Worm (Caenorhabditis elegans): Measurements from ENCODE around the gene srz-69.
A peak's percentile ranks its signal among the peaks of the same experiment; 100 is the strongest.

srz-69 gene

ce11 chrIV:3477124-3477523, at the start of gene srz-69:
TSS of gene srz-69 (minus strand) at chrIV:3477224.
- no peak for TF ChIP-seq flt-1 (GFP tag; IDR thresholded peaks at IDR 0.05)
- TF ChIP-seq ztf-29 (GFP tag; IDR thresholded peaks at IDR 0.05): no peak
- no peak for TF ChIP-seq med-1 (GFP tag; optimal IDR thresholded peaks at IDR 0.05; ENCODE audit: insufficient read depth)
- TF ChIP-seq ztf-23 (GFP tag; IDR thresholded peaks at IDR 0.05): no peak
- TF ChIP-seq klf-2 (GFP tag; conservative IDR thresholded peaks at IDR 0.05): no peak
- no peak for TF ChIP-seq cog-1 (tag; optimal IDR thresholded peaks at IDR 0.05)
- no peak for TF ChIP-seq T22C8.4 (GFP tag; IDR thresholded peaks at IDR 0.05)

ce11 chrIV:3526144-3526797, 49.2 kb upstream of the srz-69 start:
- TF ChIP-seq ztf-23 (GFP tag; IDR thresholded peaks at IDR 0.05) (no peak), flt-1 (GFP tag; IDR thresholded peaks at IDR 0.05) (no peak), T22C8.4 (GFP tag; IDR thresholded peaks at IDR 0.05) (no peak), med-1 (GFP tag; optimal IDR thresholded peaks at IDR 0.05; ENCODE audit: insufficient read depth) (no peak), cog-1 (tag; optimal IDR thresholded peaks at IDR 0.05) (no peak), ref-1 (GFP tag; conservative IDR thresholded peaks at IDR 0.05) (no peak), ztf-29 (GFP tag; IDR thresholded peaks at IDR 0.05) (no peak), klf-2 (GFP tag; conservative IDR thresholded peaks at IDR 0.05) (no peak), tab-1 (GFP tag; IDR thresholded peaks at IDR 0.05) (no peak)

ce11 chrIV:3524584-3525020, 47.6 kb upstream of the srz-69 start:
- TF ChIP-seq ztf-29 (GFP tag; IDR thresholded peaks at IDR 0.05) (peak; percentile 74), ztf-23 (GFP tag; IDR thresholded peaks at IDR 0.05) (peak; percentile 90), ref-1 (GFP tag; conservative IDR thresholded peaks at IDR 0.05) (peak; percentile 82), tab-1 (GFP tag; IDR thresholded peaks at IDR 0.05) (peak; percentile 92), cog-1 (tag; optimal IDR thresholded peaks at IDR 0.05) (peak; percentile 69), T22C8.4 (GFP tag; IDR thresholded peaks at IDR 0.05) (peak; percentile 81), flt-1 (GFP tag; IDR thresholded peaks at IDR 0.05) (peak; percentile 95), klf-2 (GFP tag; conservative IDR thresholded peaks at IDR 0.05) (peak; percentile 75), med-1 (GFP tag; optimal IDR thresholded peaks at IDR 0.05; ENCODE audit: insufficient read depth) (peak; percentile 47)

- TF ChIP-seq med-1 (GFP tag; optimal IDR thresholded peaks at IDR 0.05; ENCODE audit: insufficient read depth) (no peak), ztf-29 (GFP tag; IDR thresholded peaks at IDR 0.05) (no peak), T22C8.4 (GFP tag; IDR thresholded peaks at IDR 0.05) (no peak), tab-1 (GFP tag; IDR thresholded peaks at IDR 0.05) (no peak)
Measured at ce11 chrIV:3523419-3523818, 46.4 kb upstream of the srz-69 start.

ce11 chrIV:3521710-3522109, 44.7 kb upstream of the srz-69 start:
- TF ChIP-seq flt-1 (GFP tag; IDR thresholded peaks at IDR 0.05) (peak; percentile 41; the same call in 1 of the 2 replicates), ref-1 (GFP tag; conservative IDR thresholded peaks at IDR 0.05) (no peak)

- TF ChIP-seq cog-1 (tag; optimal IDR thresholded peaks at IDR 0.05) (peak; percentile 57), T22C8.4 (GFP tag; IDR thresholded peaks at IDR 0.05) (no peak), flt-1 (GFP tag; IDR thresholded peaks at IDR 0.05) (0 out of 2 replicates have a peak, but pooled peaks have one; percentile 49)
Measured at ce11 chrIV:3520957-3521356, 43.9 kb upstream of the srz-69 start.

- TF ChIP-seq tab-1 (GFP tag; IDR thresholded peaks at IDR 0.05) (no peak), T22C8.4 (GFP tag; IDR thresholded peaks at IDR 0.05) (no peak), ztf-23 (GFP tag; IDR thresholded peaks at IDR 0.05) (no peak), cog-1 (tag; optimal IDR thresholded peaks at IDR 0.05) (no peak), flt-1 (GFP tag; IDR thresholded peaks at IDR 0.05) (no peak), med-1 (GFP tag; optimal IDR thresholded peaks at IDR 0.05; ENCODE audit: insufficient read depth) (no peak), ref-1 (GFP tag; conservative IDR thresholded peaks at IDR 0.05) (no peak)
Measured at ce11 chrIV:3520374-3520773, 43.4 kb upstream of the srz-69 start.

- TF ChIP-seq ztf-23 (GFP tag; IDR thresholded peaks at IDR 0.05) (no peak), flt-1 (GFP tag; IDR thresholded peaks at IDR 0.05) (no peak), ref-1 (GFP tag; conservative IDR thresholded peaks at IDR 0.05) (no peak), med-1 (GFP tag; optimal IDR thresholded peaks at IDR 0.05; ENCODE audit: insufficient read depth) (no peak), klf-2 (GFP tag; conservative IDR thresholded peaks at IDR 0.05) (no peak)
Measured at ce11 chrIV:3519352-3519751, 42.3 kb upstream of the srz-69 start.

- TF ChIP-seq flt-1 (GFP tag; IDR thresholded peaks at IDR 0.05): no peak
- no peak for TF ChIP-seq ztf-23 (GFP tag; IDR thresholded peaks at IDR 0.05)
- no peak for TF ChIP-seq tab-1 (GFP tag; IDR thresholded peaks at IDR 0.05)
- no peak for TF ChIP-seq ztf-29 (GFP tag; IDR thresholded peaks at IDR 0.05)
- TF ChIP-seq ref-1 (GFP tag; conservative IDR thresholded peaks at IDR 0.05): no peak
- no peak for TF ChIP-seq med-1 (GFP tag; optimal IDR thresholded peaks at IDR 0.05; ENCODE audit: insufficient read depth)
- TF ChIP-seq klf-2 (GFP tag; conservative IDR thresholded peaks at IDR 0.05): no peak
- TF ChIP-seq T22C8.4 (GFP tag; IDR thresholded peaks at IDR 0.05): no peak
Measured at ce11 chrIV:3517582-3517981, 40.6 kb upstream of the srz-69 start.

ce11 chrIV:3516586-3516985, 39.6 kb upstream of the srz-69 start, which contains the start of gene unc-33:
TSS of gene unc-33 (plus strand) at chrIV:3516886.
- TF ChIP-seq T22C8.4 (GFP tag; IDR thresholded peaks at IDR 0.05): no peak
- TF ChIP-seq flt-1 (GFP tag; IDR thresholded peaks at IDR 0.05): no peak
- TF ChIP-seq tab-1 (GFP tag; IDR thresholded peaks at IDR 0.05): no peak
